Worm (Caenorhabditis elegans): Measurements from ENCODE around the gene cyp-13A11.

DNA sequence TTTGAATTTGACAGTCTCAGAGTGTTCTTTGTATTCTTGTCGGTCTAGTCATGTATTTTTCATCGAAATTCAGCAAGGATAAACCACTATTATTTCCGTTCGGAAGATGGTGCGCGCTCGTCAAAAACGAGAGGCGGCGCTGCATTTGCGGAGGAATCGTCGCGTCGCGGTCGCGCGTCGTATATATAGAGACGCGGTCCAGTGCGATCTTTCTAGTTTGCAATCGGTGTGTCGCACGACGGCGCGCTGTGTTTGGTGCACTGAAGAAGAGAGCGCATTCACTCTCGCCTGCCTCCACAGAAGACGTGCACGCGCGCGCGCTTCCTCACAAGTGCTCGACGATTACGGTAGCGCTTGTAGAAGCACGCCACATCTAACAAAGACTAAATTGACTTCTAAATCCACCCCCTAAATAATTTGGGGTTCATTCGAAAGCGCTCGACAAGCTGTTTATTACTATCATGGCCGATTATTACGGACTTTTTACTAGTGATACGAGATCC, 49.8 kb downstream of the cyp-13A11 start, which contains the start of gene Y39E4B.6:
- TF ChIP-seq dao-5 (tag; optimal IDR thresholded peaks at IDR 0.05) (no peak), him-1 (tag; optimal IDR thresholded peaks at IDR 0.05) (peak; percentile 98), W03F9.2 (tag; optimal IDR thresholded peaks at IDR 0.05) (peak; percentile 47)
